Fruit fly (Drosophila melanogaster) whole organism, embryonic: ENCODE data around the gene CG11550.
A peak's percentile ranks its signal among the peaks of the same experiment; 100 is the strongest.

Experiments used
- ATbp ChIP-seq: fragments of 200-800 bp; sonication (Bioruptor generic); optimal IDR thresholded peaks from 2 replicates; lab custom pipeline; 2017; ENCODE audit warnings: missing biosample characterization, mild to moderate bottlenecking, missing genetic modification characterization, missing genetic modification reagents
- Adf1 ChIP-seq: fragments of 200-800 bp; sonication (Bioruptor generic); IDR thresholded peaks from 2 replicates; pipeline ENCODE4 v1.3.6; 2022; ENCODE audit warnings: missing biosample characterization, missing genetic modification characterization
- Atf6 ChIP-seq: fragments of 200-800 bp; sonication (Bioruptor generic); IDR thresholded peaks from 2 replicates; pipeline ENCODE4 v1.3.6; 2022; ENCODE audit warnings: missing biosample characterization, missing genetic modification characterization
- C15 ChIP-seq: fragments of 200-800 bp; sonication (Bioruptor generic); IDR thresholded peaks from 3 replicates; pipeline ENCODE4 v1.3.6; 2022; ENCODE audit warnings: missing biosample characterization, missing genetic modification characterization
- CG10979 ChIP-seq: fragments of 200-800 bp; sonication (Bioruptor generic); optimal IDR thresholded peaks from 2 replicates; lab custom pipeline; 2018; ENCODE audit warnings: missing biosample characterization, mild to moderate bottlenecking, missing genetic modification characterization, moderate library complexity
- CG11504 ChIP-seq: fragments of 200-800 bp; sonication (Bioruptor generic); optimal IDR thresholded peaks from 3 replicates; lab custom pipeline; 2019; ENCODE audit warnings: missing biosample characterization, mild to moderate bottlenecking, missing genetic modification characterization, moderate library complexity
- CG12659 ChIP-seq: fragments of 200-800 bp; sonication (Bioruptor generic); optimal IDR thresholded peaks from 3 replicates; lab custom pipeline; 2017; ENCODE audit warnings: mild to moderate bottlenecking, missing biosample characterization, missing genetic modification reagents, missing genetic modification characterization
- CG1603 ChIP-seq: fragments of 200-800 bp; sonication (Bioruptor generic); optimal IDR thresholded peaks from 2 replicates; lab custom pipeline; 2019; ENCODE audit warnings: missing biosample characterization, mild to moderate bottlenecking, missing genetic modification characterization, moderate library complexity
- CG16813 ChIP-seq: fragments of 200-800 bp; sonication (Bioruptor generic); IDR thresholded peaks from 3 replicates; pipeline ENCODE4 v1.3.6; 2022; ENCODE audit warnings: missing biosample characterization, missing genetic modification characterization; ENCODE audit not compliant: partially characterized antibody
- CG17359 ChIP-seq: fragments of 200-800 bp; sonication (Bioruptor generic); optimal IDR thresholded peaks from 3 replicates; lab custom pipeline; 2018; ENCODE audit warnings: missing biosample characterization, mild to moderate bottlenecking, missing genetic modification characterization, moderate library complexity
- CG18262 ChIP-seq: fragments of 200-800 bp; optimal IDR thresholded peaks from 3 replicates; lab custom pipeline; 2019; ENCODE audit warnings: missing biosample characterization, mild to moderate bottlenecking, missing genetic modification characterization, moderate library complexity
- CG18476 ChIP-seq: fragments of 200-800 bp; sonication (Bioruptor generic); optimal IDR thresholded peaks from 2 replicates; lab custom pipeline; 2016; ENCODE audit warnings: missing biosample characterization, mild to moderate bottlenecking, missing genetic modification characterization
- CG2678 ChIP-seq: fragments of 200-800 bp; sonication (Bioruptor generic); optimal IDR thresholded peaks from 3 replicates; lab custom pipeline; 2019; ENCODE audit warnings: missing biosample characterization, mild to moderate bottlenecking, missing genetic modification characterization, moderate library complexity
- CG30403 ChIP-seq: fragments of 200-800 bp; sonication (Bioruptor generic); optimal IDR thresholded peaks from 3 replicates; lab custom pipeline; 2016; ENCODE audit warnings: missing biosample characterization, missing genetic modification characterization
- CG3281 ChIP-seq: fragments of 200-800 bp; sonication (Bioruptor generic); optimal IDR thresholded peaks from 3 replicates; lab custom pipeline; 2017; ENCODE audit warnings: missing biosample characterization, mild to moderate bottlenecking, missing genetic modification characterization
- CG4730 ChIP-seq: fragments of 200-800 bp; sonication (Bioruptor generic); IDR thresholded peaks from 2 replicates; pipeline ENCODE4 v1.3.6; 2022; ENCODE audit warnings: missing biosample characterization, missing genetic modification characterization
- CG6654 ChIP-seq: fragments of 200-800 bp; sonication (Bioruptor generic); optimal IDR thresholded peaks from 2 replicates; lab custom pipeline; 2017; ENCODE audit warnings: missing biosample characterization, mild to moderate bottlenecking, missing genetic modification characterization
- CG9876 ChIP-seq: fragments of 200-800 bp; sonication (Bioruptor generic); optimal IDR thresholded peaks from 2 replicates; lab custom pipeline; 2016; ENCODE audit warnings: missing biosample characterization, missing genetic modification characterization
- CoRest ChIP-seq: fragments of 200-800 bp; sonication (Bioruptor generic); optimal IDR thresholded peaks from 3 replicates; lab custom pipeline; 2018; ENCODE audit warnings: missing biosample characterization, mild to moderate bottlenecking, missing genetic modification characterization, moderate library complexity
- D19B ChIP-seq: fragments of 200-800 bp; sonication (Bioruptor generic); optimal IDR thresholded peaks from 2 replicates; lab custom pipeline; 2017; ENCODE audit warnings: missing biosample characterization, mild to moderate bottlenecking, missing genetic modification characterization
- Dfd ChIP-seq, 2 experiments: fragments of >200 bp; optimal IDR thresholded peaks; 2 replicates each; lab custom pipeline; 2017; ENCODE audit warnings: missing biosample characterization in 2 of 2, missing genetic modification characterization in 2 of 2
- Max ChIP-seq: fragments of 200-800 bp; sonication (Bioruptor generic); optimal IDR thresholded peaks from 2 replicates; lab custom pipeline; 2016; ENCODE audit warnings: missing biosample characterization, mild to moderate bottlenecking, missing genetic modification characterization
- Med ChIP-seq: fragments of 200-800 bp; sonication (Bioruptor generic); peaks from one replicate; lab custom pipeline; 2016; ENCODE audit warnings: missing biosample characterization, missing genetic modification characterization, mild to moderate bottlenecking, inconsistent platforms, moderate library complexity
- Ptx1 ChIP-seq: fragments of 200-800 bp; sonication (Bioruptor generic); IDR thresholded peaks from 2 replicates; pipeline ENCODE4 v1.3.6; 2022; ENCODE audit warnings: missing biosample characterization, missing genetic modification characterization
- Sox102F ChIP-seq: fragments of 200-800 bp; sonication (Bioruptor generic); optimal IDR thresholded peaks from 2 replicates; lab custom pipeline; 2018; ENCODE audit warnings: missing biosample characterization, mild to moderate bottlenecking, missing genetic modification characterization, moderate library complexity
- Ssrp ChIP-seq: fragments of 200-800 bp; sonication (Bioruptor generic); optimal IDR thresholded peaks from 2 replicates; lab custom pipeline; 2018; ENCODE audit warnings: missing biosample characterization, mild to moderate bottlenecking, missing genetic modification characterization, moderate library complexity
- Xbp1 ChIP-seq: fragments of 200-800 bp; sonication (Bioruptor generic); optimal IDR thresholded peaks from 3 replicates; lab custom pipeline; 2016; ENCODE audit warnings: missing biosample characterization, mild to moderate bottlenecking, missing genetic modification characterization
- amos ChIP-seq: fragments of 200-800 bp; sonication (Bioruptor generic); IDR thresholded peaks from 2 replicates; pipeline ENCODE4 v1.3.6; 2022; ENCODE audit warnings: missing biosample characterization, missing genetic modification characterization; ENCODE audit not compliant: partially characterized antibody
- ap ChIP-seq: fragments of 200-800 bp; sonication (Bioruptor generic); IDR thresholded peaks from 2 replicates; pipeline ENCODE4 v1.3.6; 2022; ENCODE audit warnings: missing biosample characterization, missing genetic modification characterization
- ci ChIP-seq: fragments of 200-800 bp; sonication (Bioruptor generic); IDR thresholded peaks from 3 replicates; pipeline ENCODE4 v1.3.6; 2022; ENCODE audit warnings: missing biosample characterization, missing genetic modification characterization
- dpn ChIP-seq, 2 experiments: fragments of 200-800 bp; sonication (Bioruptor generic); optimal IDR thresholded peaks; 3 replicates each; lab custom pipeline; 2016; ENCODE audit warnings: missing biosample characterization in 2 of 2, missing genetic modification characterization in 2 of 2
- ewg ChIP-seq: fragments of 200-800 bp; sonication (Bioruptor generic); optimal IDR thresholded peaks from 3 replicates; lab custom pipeline; 2017; ENCODE audit warnings: mild to moderate bottlenecking, missing biosample characterization, missing genetic modification reagents, missing genetic modification characterization
- fd96Cb ChIP-seq: fragments of 200-800 bp; sonication (Bioruptor generic); optimal IDR thresholded peaks from 2 replicates; lab custom pipeline; 2018; ENCODE audit warnings: missing biosample characterization, mild to moderate bottlenecking, missing genetic modification characterization, moderate library complexity
- jigr1 ChIP-seq: fragments of 200-800 bp; sonication (Bioruptor generic); IDR thresholded peaks from 3 replicates; pipeline ENCODE4 v1.3.6; 2022; ENCODE audit warnings: missing biosample characterization, missing genetic modification characterization
- maf-S ChIP-seq: fragments of 200-800 bp; sonication (Bioruptor generic); optimal IDR thresholded peaks from 2 replicates; lab custom pipeline; 2016; ENCODE audit warnings: missing biosample characterization, missing genetic modification characterization
- nerfin-1 ChIP-seq: fragments of 200-800 bp; sonication (Bioruptor generic); optimal IDR thresholded peaks from 3 replicates; lab custom pipeline; 2019; ENCODE audit warnings: missing biosample characterization, mild to moderate bottlenecking, missing genetic modification characterization, moderate library complexity
- nmo ChIP-seq: fragments of 200-800 bp; sonication (Bioruptor generic); optimal IDR thresholded peaks from 2 replicates; lab custom pipeline; 2018; ENCODE audit warnings: missing biosample characterization, mild to moderate bottlenecking, missing genetic modification characterization, moderate library complexity
- phol ChIP-seq: fragments of 200-800 bp; sonication (Bioruptor generic); optimal IDR thresholded peaks from 3 replicates; lab custom pipeline; 2018; ENCODE audit warnings: missing biosample characterization, mild to moderate bottlenecking, missing genetic modification characterization, moderate library complexity
- prd ChIP-seq, 3 experiments: fragments of >200 bp in 2 of 3; fragments of 200-800 bp in 1 of 3; sonication (Bioruptor generic) in 1 of 3; optimal IDR thresholded peaks in 2 of 3; IDR thresholded peaks in 1 of 3; 2 replicates in 2 of 3; 3 replicates in 1 of 3; pipeline versions ENCODE4 v1.3.6 to Lab custom; 2017 to 2022; ENCODE audit warnings: missing biosample characterization in 1 of 3, missing genetic modification characterization in 1 of 3
- sisA ChIP-seq: fragments of 200-800 bp; sonication (Bioruptor generic); IDR thresholded peaks from 2 replicates; pipeline ENCODE4 v1.3.6; 2022; ENCODE audit warnings: missing biosample characterization, missing genetic modification characterization

CG11550 gene

dm6 chr3R:31718168-31718565 is 38.5 kb upstream of the CG11550 start (continued):
- TF ChIP-seq CG16813 (GFP tag; lab: Robert Waterston, UW): no peak
- peak; percentile 42 for TF ChIP-seq CG18262 (tag; lab: Kevin White, UChicago)
- TF ChIP-seq Xbp1 (GFP tag; lab: Kevin White, UChicago): peak; percentile 18
- peak; percentile 0 for TF ChIP-seq nmo (GFP tag; lab: Kevin White, UChicago)
- TF ChIP-seq nerfin-1 (tag; lab: Kevin White, UChicago): no peak
- peak; percentile 2 for TF ChIP-seq ewg (GFP tag; lab: Kevin White, UChicago)
- TF ChIP-seq CG3281 (GFP tag; lab: Kevin White, UChicago): peak; percentile 34
- TF ChIP-seq CoRest (tag; lab: Kevin White, UChicago): peak; percentile 10
- peak; percentile 8 for TF ChIP-seq CG1603 (tag; lab: Kevin White, UChicago)
- no peak for TF ChIP-seq dpn (GFP tag; optimal IDR thresholded peaks at IDR 0.05; lab: Kevin White, UChicago)
- peak; percentile 46; the same call in 1 of the 2 replicates for TF ChIP-seq Adf1 (GFP tag; lab: Robert Waterston, UW)
- TF ChIP-seq CG18476 (GFP tag; lab: Kevin White, UChicago): no peak
- TF ChIP-seq ci (GFP tag; lab: Robert Waterston, UW): peak; percentile 31; the same call in 1 of the 3 replicates
- no peak for TF ChIP-seq maf-S
- TF ChIP-seq CG6654: peak; percentile 6
- TF ChIP-seq CG4730 (GFP tag; lab: Robert Waterston, UW): 0 out of 2 replicates have a peak, but pooled peaks have one; percentile 23
- no peak for TF ChIP-seq CG12659 (GFP tag; lab: Kevin White, UChicago)
- peak; percentile 10 for TF ChIP-seq Ssrp
- TF ChIP-seq Atf6: no peak
- peak; percentile 26 for TF ChIP-seq Sox102F
- TF ChIP-seq CG17359 (tag; lab: Kevin White, UChicago): peak; percentile 16
- peak; percentile 11; the same call in 1 of the 2 replicates for TF ChIP-seq Ptx1 (GFP tag; lab: Robert Waterston, UW)
- TF ChIP-seq ap: 0 out of 2 replicates have a peak, but pooled peaks have one; percentile 12
- TF ChIP-seq CG30403 (GFP tag; lab: Kevin White, UChicago): peak; percentile 18
- peak; percentile 40 for TF ChIP-seq ATbp (GFP tag; lab: Kevin White, UChicago)
- no peak for TF ChIP-seq Dfd (GFP tag; optimal IDR thresholded peaks at IDR 0.05; lab: Kevin White, UChicago)
- peak; percentile 41 for TF ChIP-seq phol (tag; lab: Kevin White, UChicago)
- TF ChIP-seq D19B: peak; percentile 76
- TF ChIP-seq Med (GFP tag; lab: Kevin White, UChicago): peak; percentile 9
- peak; percentile 22; the same call in 1 of the 2 replicates for TF ChIP-seq sisA (GFP tag; lab: Robert Waterston, UW)
- no peak for TF ChIP-seq CG9876 (GFP tag; lab: Kevin White, UChicago)
- no peak for TF ChIP-seq jigr1
- TF ChIP-seq CG10979 (tag; lab: Kevin White, UChicago): peak; percentile 31
- peak; percentile 15 for TF ChIP-seq CG11504 (tag; lab: Kevin White, UChicago)
- TF ChIP-seq amos: no peak
- TF ChIP-seq prd (optimal IDR thresholded peaks at IDR 0.05; lab: Kevin White, UChicago): no peak
- peak; percentile 35; the same call in 1 of the 3 replicates for TF ChIP-seq prd (GFP tag; IDR thresholded peaks at IDR 0.05; lab: Robert Waterston, UW)
- peak; percentile 24 for TF ChIP-seq fd96Cb
- peak; percentile 22 for TF ChIP-seq CG2678
- TF ChIP-seq C15 (GFP tag; lab: Robert Waterston, UW): no peak
- TF ChIP-seq Max (GFP tag; lab: Kevin White, UChicago): no peak
- TF ChIP-seq, all 482 proteins: peak for 40
